Worm (Caenorhabditis elegans) whole organism, young adult: ENCODE measurements around the gene D1086.19.

Source experiments
- F23B12.7 ChIP-seq: sonication (generic microtip); optimal IDR thresholded peaks from 2 replicates; lab custom pipeline; 2017; ENCODE audit warnings: missing genetic modification characterization, mild to moderate bottlenecking, missing compliant biosample characterization, antibody characterized with exemption, moderate library complexity; ENCODE audit not compliant: insufficient read depth
- ekl-4 ChIP-seq: fragments of 200-800 bp; sonication (Bioruptor generic); IDR thresholded peaks from 2 replicates; pipeline ENCODE4 v1.3.6; 2022; ENCODE audit warnings: missing genetic modification reagents, missing genetic modification characterization, missing compliant biosample characterization
- ets-4 ChIP-seq: fragments of 200-800 bp; sonication (Bioruptor generic); optimal IDR thresholded peaks from 2 replicates; lab custom pipeline; 2018; ENCODE audit warnings: mild to moderate bottlenecking, missing genetic modification characterization, missing compliant biosample characterization
- lin-54 ChIP-seq: fragments of 200-800 bp; sonication (Bioruptor generic); optimal IDR thresholded peaks from 2 replicates; lab custom pipeline; 2018; ENCODE audit warnings: mild to moderate bottlenecking, missing genetic modification characterization, missing compliant biosample characterization
- madf-6 ChIP-seq: fragments of 200-800 bp; sonication (Bioruptor generic); IDR thresholded peaks from 2 replicates; pipeline ENCODE4 v1.3.6; 2022; ENCODE audit warnings: missing genetic modification reagents, missing genetic modification characterization, missing compliant biosample characterization
- nfyb-1 ChIP-seq: fragments of 200-800 bp; sonication (Bioruptor generic); IDR thresholded peaks from 2 replicates; pipeline ENCODE4 v1.3.6; 2022; ENCODE audit warnings: missing genetic modification reagents, missing genetic modification characterization, missing compliant biosample characterization
- nhr-120 ChIP-seq: fragments of 200-800 bp; sonication (Bioruptor generic); IDR thresholded peaks from 2 replicates; pipeline ENCODE4 v1.3.6; 2022; ENCODE audit warnings: missing genetic modification characterization, missing compliant biosample characterization
- nhr-27 ChIP-seq: fragments of 200-800 bp; sonication (Bioruptor generic); optimal IDR thresholded peaks from 2 replicates; lab custom pipeline; 2018; ENCODE audit warnings: mild to moderate bottlenecking, missing genetic modification characterization, moderate library complexity, missing compliant biosample characterization
- sdz-38 ChIP-seq: sonication (generic microtip); optimal IDR thresholded peaks from 2 replicates; lab custom pipeline; 2016; ENCODE audit warnings: missing genotype, missing genetic modification characterization, missing compliant biosample characterization
- sea-2 ChIP-seq: fragments of 200-800 bp; sonication (Bioruptor generic); IDR thresholded peaks from 2 replicates; pipeline ENCODE4 v1.3.6; 2022; ENCODE audit warnings: missing genetic modification characterization, missing compliant biosample characterization
- ztf-22 ChIP-seq: fragments of 200-800 bp; sonication (Bioruptor generic); optimal IDR thresholded peaks from 2 replicates; lab custom pipeline; 2018; ENCODE audit warnings: mild to moderate bottlenecking, missing genetic modification characterization, moderate library complexity, missing compliant biosample characterization

DNA sequence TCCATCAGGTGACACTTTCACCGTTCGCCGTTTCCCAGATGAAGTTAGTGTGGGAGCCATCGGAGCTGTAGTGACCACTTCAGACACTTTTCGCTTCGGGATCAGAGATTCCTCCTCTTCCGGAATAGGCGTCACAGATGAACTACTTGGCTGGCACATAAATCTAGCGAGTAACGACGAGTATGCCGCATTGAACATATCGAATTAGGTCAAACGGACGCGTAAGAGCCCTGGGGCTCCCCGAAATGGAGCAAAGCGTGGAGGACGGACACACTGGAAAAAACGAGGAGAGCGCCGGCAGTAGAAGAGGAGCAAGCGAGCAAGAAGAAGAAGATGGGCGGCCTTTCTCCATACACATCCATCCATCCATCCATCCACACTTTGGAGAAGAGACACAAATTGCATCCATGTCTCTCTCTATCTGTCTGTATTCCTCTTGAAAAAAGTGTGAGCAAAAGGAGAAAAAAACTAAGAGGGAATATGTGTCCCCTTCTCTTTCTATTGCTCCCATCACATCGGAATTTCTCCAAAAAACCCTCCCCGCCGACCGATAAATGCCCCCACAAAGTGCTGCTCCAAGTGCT, 38.3 kb downstream of the D1086.19 start:
- no peak for TF ChIP-seq ekl-4 (GFP tag; lab: Robert Waterston, UW)
- no peak for TF ChIP-seq nfyb-1 (GFP tag; lab: Robert Waterston, UW)
- TF ChIP-seq F23B12.7 = no peak
- TF ChIP-seq lin-54 = no peak
- TF ChIP-seq nhr-120 (GFP tag; lab: Robert Waterston, UW) = no peak
- TF ChIP-seq sdz-38 (tag; lab: Kevin White, UChicago) = no peak
- TF ChIP-seq ztf-22 (GFP tag; lab: Kevin White, UChicago) = no peak
- TF ChIP-seq madf-6 (GFP tag; lab: Robert Waterston, UW) = no peak
- no peak for TF ChIP-seq sea-2 (GFP tag; lab: Robert Waterston, UW)
- TF ChIP-seq ets-4 (GFP tag; lab: Kevin White, UChicago) = no peak
- no peak for TF ChIP-seq nhr-27 (tag; lab: Kevin White, UChicago)
